Worm (Caenorhabditis elegans) whole organism, L4 larva: Measurements from ENCODE around the gene hira-1.

Experiments
- D1046.2 ChIP-seq: fragments of 200-800 bp; sonication (Bioruptor generic); IDR thresholded peaks from 2 replicates; pipeline ENCODE4 v1.3.6; 2022; ENCODE audit warnings: missing genetic modification characterization, missing compliant biosample characterization
- F10B5.3 ChIP-seq: sonication (generic microtip); optimal IDR thresholded peaks from 2 replicates; lab custom pipeline; 2016; ENCODE audit warnings: mild to moderate bottlenecking, missing genetic modification characterization, missing compliant biosample characterization
- F26F4.8 ChIP-seq: fragments of 200-800 bp; sonication (Bioruptor generic); conservative IDR thresholded peaks from 2 replicates; pipeline ENCODE4 v1.3.6; 2022; ENCODE audit warnings: missing genetic modification characterization, missing compliant biosample characterization
- F49E8.2 ChIP-seq: sonication (generic microtip); optimal IDR thresholded peaks from 2 replicates; lab custom pipeline; 2016; ENCODE audit warnings: missing compliant biosample characterization, mild to moderate bottlenecking, missing genetic modification characterization, borderline replicate concordance
- T26A8.4 ChIP-seq: fragments of 200-800 bp; sonication (Bioruptor generic); IDR thresholded peaks from 2 replicates; pipeline ENCODE4 v1.3.6; 2022; ENCODE audit warnings: missing genetic modification characterization, missing compliant biosample characterization
- ZK546.5 ChIP-seq, 2 experiments: sonication (generic microtip); optimal IDR thresholded peaks; 2 replicates each; lab custom pipeline; 2017; ENCODE audit warnings: missing biosample characterization in 2 of 2, missing genetic modification characterization in 2 of 2
- aly-2 ChIP-seq: sonication (generic microtip); optimal IDR thresholded peaks from 2 replicates; lab custom pipeline; 2018; ENCODE audit warnings: missing biosample characterization, missing genetic modification characterization
- arid-1 ChIP-seq: fragments of 200-800 bp; sonication (Bioruptor generic); conservative IDR thresholded peaks from 2 replicates; pipeline ENCODE4 v1.3.6; 2022; ENCODE audit warnings: missing genetic modification reagents, missing genetic modification characterization, missing compliant biosample characterization
- attf-4 ChIP-seq: sonication (generic microtip); optimal IDR thresholded peaks from 3 replicates; lab custom pipeline; 2017; ENCODE audit warnings: missing biosample characterization, missing genetic modification characterization
- ceh-20 ChIP-seq: fragments of 200-800 bp; sonication (Bioruptor generic); IDR thresholded peaks from 2 replicates; pipeline ENCODE4 v1.3.6; 2022; ENCODE audit warnings: missing genetic modification reagents, missing genetic modification characterization, missing compliant biosample characterization
- ceh-28 ChIP-seq: fragments of 150-350 bp; optimal IDR thresholded peaks from 2 replicates; lab custom pipeline; 2014; ENCODE audit warnings: missing biosample characterization, missing genetic modification reagents, missing genetic modification characterization
- ceh-32 ChIP-seq: sonication (generic microtip); optimal IDR thresholded peaks from 2 replicates; lab custom pipeline; 2016; ENCODE audit warnings: mild to moderate bottlenecking, missing genetic modification characterization, missing compliant biosample characterization; ENCODE audit not compliant: poor library complexity
- ces-1 ChIP-seq: fragments of 150-350 bp; sonication (generic microtip); optimal IDR thresholded peaks from 4 replicates; lab custom pipeline; 2014; ENCODE audit warnings: missing biosample characterization, missing genetic modification reagents, missing genetic modification characterization
- ctbp-1 ChIP-seq: fragments of 200-800 bp; sonication (Bioruptor generic); IDR thresholded peaks from 2 replicates; pipeline ENCODE4 v1.3.6; 2022; ENCODE audit warnings: missing genetic modification reagents, missing genetic modification characterization, missing compliant biosample characterization
- daf-12 ChIP-seq: fragments of 150-350 bp; optimal IDR thresholded peaks from 2 replicates; lab custom pipeline; 2014; ENCODE audit warnings: missing biosample characterization, missing genetic modification reagents, missing genetic modification characterization
- daf-19 ChIP-seq: fragments of 200-800 bp; sonication (Bioruptor generic); conservative IDR thresholded peaks from 2 replicates; pipeline ENCODE4 v1.3.6; 2022; ENCODE audit warnings: missing genetic modification characterization, missing compliant biosample characterization
- daf-8 ChIP-seq: fragments of 200-800 bp; sonication (Bioruptor generic); IDR thresholded peaks from 2 replicates; pipeline ENCODE4 v1.3.6; 2022; ENCODE audit warnings: missing genetic modification characterization, missing compliant biosample characterization
- dmd-8 ChIP-seq: fragments of 200-800 bp; sonication (Bioruptor generic); IDR thresholded peaks from 2 replicates; pipeline ENCODE4 v1.3.6; 2022; ENCODE audit warnings: missing genetic modification characterization, missing compliant biosample characterization
- dmd-9 ChIP-seq: fragments of 200-800 bp; sonication (Bioruptor generic); IDR thresholded peaks from 2 replicates; pipeline ENCODE4 v1.3.6; 2022; ENCODE audit warnings: missing genetic modification reagents, missing genetic modification characterization, missing compliant biosample characterization
- dpl-1 ChIP-seq: fragments of 150-350 bp; optimal IDR thresholded peaks from 2 replicates; lab custom pipeline; 2014; ENCODE audit warnings: missing biosample characterization, missing genetic modification reagents, missing genetic modification characterization
- duxl-1 ChIP-seq: sonication (generic microtip); optimal IDR thresholded peaks from 2 replicates; lab custom pipeline; 2016; ENCODE audit warnings: mild to moderate bottlenecking, missing genetic modification characterization, moderate library complexity, missing compliant biosample characterization; ENCODE audit not compliant: poor library complexity
- egl-27 ChIP-seq: sonication (generic microtip); optimal IDR thresholded peaks from 3 replicates; lab custom pipeline; 2017; ENCODE audit warnings: missing biosample characterization, missing genetic modification reagents, missing genetic modification characterization
- egl-43 ChIP-seq: fragments of 200-800 bp; sonication (Bioruptor generic); IDR thresholded peaks from 2 replicates; pipeline ENCODE4 v1.3.6; 2022; ENCODE audit warnings: missing genetic modification reagents, missing genetic modification characterization, missing compliant biosample characterization
- gei-8 ChIP-seq: fragments of 200-800 bp; sonication (Bioruptor generic); optimal IDR thresholded peaks from 2 replicates; lab custom pipeline; 2018; ENCODE audit warnings: mild to moderate bottlenecking, missing genetic modification characterization, missing compliant biosample characterization
- hlh-11 ChIP-seq: fragments of 200-800 bp; sonication (Bioruptor generic); optimal IDR thresholded peaks from 2 replicates; lab custom pipeline; 2018; ENCODE audit warnings: mild to moderate bottlenecking, missing genetic modification characterization, missing compliant biosample characterization
- hmg-1.1 ChIP-seq: fragments of 200-800 bp; sonication (Bioruptor generic); IDR thresholded peaks from 2 replicates; pipeline ENCODE4 v1.3.6; 2022; ENCODE audit warnings: missing genetic modification reagents, missing genetic modification characterization, missing compliant biosample characterization
- jun-1 ChIP-seq: fragments of 150-350 bp; optimal IDR thresholded peaks from 2 replicates; lab custom pipeline; 2014; ENCODE audit warnings: missing biosample characterization, missing genetic modification reagents, missing genetic modification characterization
- lim-7 ChIP-seq: fragments of 200-800 bp; sonication (Bioruptor generic); IDR thresholded peaks from 2 replicates; pipeline ENCODE4 v1.3.6; 2022; ENCODE audit warnings: missing genetic modification characterization, missing compliant biosample characterization
- lin-29 ChIP-seq: fragments of 200-800 bp; sonication (Bioruptor generic); IDR thresholded peaks from 2 replicates; pipeline ENCODE4 v1.3.6; 2022; ENCODE audit warnings: missing genetic modification reagents, missing genetic modification characterization, missing compliant biosample characterization
- lin-38 ChIP-seq: fragments of 200-800 bp; sonication (Bioruptor generic); IDR thresholded peaks from 2 replicates; pipeline ENCODE4 v1.3.6; 2022; ENCODE audit warnings: missing genetic modification reagents, missing genetic modification characterization, missing compliant biosample characterization
- madf-5 ChIP-seq, 2 experiments: fragments of 200-800 bp; sonication (Bioruptor generic); IDR thresholded peaks; 2 replicates each; pipeline ENCODE4 v1.3.6; 2022; ENCODE audit warnings: missing compliant biosample characterization in 2 of 2, missing genetic modification characterization in 2 of 2
- mdl-1 ChIP-seq, 2 experiments: fragments of 150-350 bp in 1 of 2; sonication (generic microtip) in 1 of 2; optimal IDR thresholded peaks; 2 replicates each; lab custom pipeline; 2014 to 2017; ENCODE audit warnings: missing biosample characterization in 2 of 2, missing genetic modification characterization in 2 of 2
- mdt-29 ChIP-seq: fragments of 200-800 bp; sonication (Bioruptor generic); IDR thresholded peaks from 2 replicates; pipeline ENCODE4 v1.3.6; 2022; ENCODE audit warnings: missing genetic modification reagents, missing genetic modification characterization, missing compliant biosample characterization
- mes-2 ChIP-seq: sonication (generic microtip); optimal IDR thresholded peaks from 2 replicates; lab custom pipeline; 2016; ENCODE audit warnings: missing genotype, mild to moderate bottlenecking, missing genetic modification characterization, missing compliant biosample characterization; ENCODE audit not compliant: poor library complexity, severe bottlenecking
- nhr-10 ChIP-seq: fragments of 150-350 bp; optimal IDR thresholded peaks from 2 replicates; lab custom pipeline; 2014; ENCODE audit warnings: missing biosample characterization, missing genetic modification characterization
- nhr-102 ChIP-seq: sonication (generic microtip); optimal IDR thresholded peaks from 2 replicates; lab custom pipeline; 2016; ENCODE audit warnings: mild to moderate bottlenecking, missing genetic modification characterization, moderate library complexity, missing compliant biosample characterization
- nhr-25 ChIP-seq: sonication (generic microtip); optimal IDR thresholded peaks from 2 replicates; lab custom pipeline; 2017; ENCODE audit warnings: missing genetic modification characterization, mild to moderate bottlenecking, missing compliant biosample characterization, antibody characterized with exemption, moderate library complexity, borderline replicate concordance; ENCODE audit not compliant: insufficient read depth
- nhr-28 ChIP-seq: fragments of 150-350 bp; optimal IDR thresholded peaks from 2 replicates; lab custom pipeline; 2014; ENCODE audit warnings: missing biosample characterization, missing genetic modification characterization
- pqm-1 ChIP-seq: sonication (generic microtip); optimal IDR thresholded peaks from 2 replicates; lab custom pipeline; 2017; ENCODE audit warnings: missing biosample characterization, missing genetic modification characterization
- rbr-2 ChIP-seq: sonication (generic microtip); optimal IDR thresholded peaks from 2 replicates; lab custom pipeline; 2016; ENCODE audit warnings: missing genotype, missing genetic modification characterization, missing compliant biosample characterization
- sdz-12 ChIP-seq: fragments of 200-800 bp; sonication (Bioruptor generic); optimal IDR thresholded peaks from 2 replicates; lab custom pipeline; 2018; ENCODE audit warnings: mild to moderate bottlenecking, missing genetic modification characterization, missing compliant biosample characterization
- snpc-4 ChIP-seq: fragments of 150-350 bp; optimal IDR thresholded peaks from 2 replicates; lab custom pipeline; 2014; ENCODE audit warnings: missing biosample characterization, missing genetic modification characterization
- spr-1 ChIP-seq: sonication (generic microtip); optimal IDR thresholded peaks from 2 replicates; lab custom pipeline; 2016; ENCODE audit warnings: mild to moderate bottlenecking, missing genetic modification characterization, missing compliant biosample characterization
- tag-97 ChIP-seq: fragments of 200-800 bp; sonication (Bioruptor generic); IDR thresholded peaks from 2 replicates; pipeline ENCODE4 v1.3.6; 2022; ENCODE audit warnings: missing genetic modification characterization, missing compliant biosample characterization
- unc-130 ChIP-seq: sonication (generic microtip); optimal IDR thresholded peaks from 2 replicates; lab custom pipeline; 2016; ENCODE audit warnings: missing genetic modification reagents, missing genetic modification characterization, missing compliant biosample characterization
- unc-39 ChIP-seq: sonication (generic microtip); optimal IDR thresholded peaks from 2 replicates; lab custom pipeline; 2017; ENCODE audit warnings: missing biosample characterization, missing genetic modification characterization
- unc-62 ChIP-seq, 3 experiments: fragments of 150-350 bp in 1 of 3; sonication (generic microtip); optimal IDR thresholded peaks in 2 of 3; peaks in 1 of 3; 1 replicate in 1 of 3; 2 replicates in 2 of 3; lab custom pipeline; 2014 to 2017; ENCODE audit warnings: missing biosample characterization in 3 of 3, missing genetic modification characterization in 3 of 3, missing genetic modification reagents in 3 of 3, missing genotype in 1 of 3
- vab-7 ChIP-seq: fragments of 200-800 bp; sonication (Bioruptor generic); IDR thresholded peaks from 2 replicates; pipeline ENCODE4 v1.3.6; 2022; ENCODE audit warnings: missing genetic modification reagents, missing genetic modification characterization, missing compliant biosample characterization
- zag-1 ChIP-seq: fragments of 150-350 bp; optimal IDR thresholded peaks from 2 replicates; lab custom pipeline; 2014; ENCODE audit warnings: missing biosample characterization, missing genetic modification characterization
- zfp-2 ChIP-seq: sonication (generic microtip); optimal IDR thresholded peaks from 2 replicates; lab custom pipeline; 2016; ENCODE audit warnings: mild to moderate bottlenecking, missing genetic modification characterization, missing compliant biosample characterization
- ztf-11 ChIP-seq: fragments of 150-350 bp; optimal IDR thresholded peaks from 2 replicates; lab custom pipeline; 2014; ENCODE audit warnings: missing biosample characterization, missing genetic modification characterization
- ztf-7 ChIP-seq: fragments of 150-350 bp; optimal IDR thresholded peaks from 2 replicates; lab custom pipeline; 2014; ENCODE audit warnings: missing biosample characterization, missing genetic modification characterization

The hira-1 gene

ce11 chrIII:5201267-5201666, 10.3 kb downstream of the hira-1 start (continued):
- TF ChIP-seq unc-62 (GFP tag; optimal IDR thresholded peaks at IDR 0.05 in 1 of 2; lab: Kevin White, UChicago) (peak; percentile 15 to 98), unc-62 (tag; optimal IDR thresholded peaks at IDR 0.05; lab: Kevin White, UChicago) (no peak), lim-7 (GFP tag; lab: Robert Waterston, UW) (no peak), daf-19 (GFP tag; lab: Robert Waterston, UW) (no peak), nhr-10 (tag; lab: Kevin White, UChicago) (no peak), spr-1 (tag; lab: Kevin White, UChicago) (no peak), ztf-11 (tag; lab: Kevin White, UChicago) (no peak), ceh-28 (tag; lab: Kevin White, UChicago) (no peak), attf-4 (tag; lab: Kevin White, UChicago) (no peak), rbr-2 (tag; lab: Kevin White, UChicago) (no peak), F26F4.8 (GFP tag; lab: Robert Waterston, UW) (no peak), ztf-7 (peak; percentile 41), snpc-4 (tag; lab: Kevin White, UChicago) (no peak), hmg-1.1 (GFP tag; lab: Robert Waterston, UW) (no peak), daf-12 (tag; lab: Kevin White, UChicago) (no peak), T26A8.4 (GFP tag; lab: Robert Waterston, UW) (0 out of 2 replicates have a peak, but pooled peaks have one; percentile 23), pqm-1 (tag; lab: Kevin White, UChicago) (peak; percentile 82), arid-1 (GFP tag; lab: Robert Waterston, UW) (no peak), zfp-2 (no peak), unc-130 (GFP tag; lab: Kevin White, UChicago) (no peak), ctbp-1 (GFP tag; lab: Robert Waterston, UW) (no peak), hlh-11 (tag; lab: Kevin White, UChicago) (peak; percentile 86), ceh-32 (tag; lab: Kevin White, UChicago) (no peak), zag-1 (tag; lab: Kevin White, UChicago) (no peak), F49E8.2 (no peak), egl-27 (tag; lab: Kevin White, UChicago) (no peak), ces-1 (GFP tag; lab: Kevin White, UChicago) (no peak), ceh-20 (GFP tag; lab: Robert Waterston, UW) (no peak), ZK546.5 (tag; optimal IDR thresholded peaks at IDR 0.05; lab: Kevin White, UChicago) (no peak), dmd-8 (GFP tag; lab: Robert Waterston, UW) (no peak), aly-2 (tag; lab: Kevin White, UChicago) (no peak), dpl-1 (GFP tag; lab: Kevin White, UChicago) (peak; percentile 22), F10B5.3 (tag; lab: Kevin White, UChicago) (no peak), egl-43 (GFP tag; lab: Robert Waterston, UW) (no peak), vab-7 (no peak), nhr-102 (peak; percentile 79), lin-29 (GFP tag; lab: Robert Waterston, UW) (no peak), dmd-9 (no peak), unc-39 (tag; lab: Kevin White, UChicago) (no peak), mdl-1 (tag; optimal IDR thresholded peaks at IDR 0.05; lab: Kevin White, UChicago) (no peak), sdz-12 (GFP tag; lab: Kevin White, UChicago) (no peak), mdt-29 (GFP tag; lab: Robert Waterston, UW) (no peak), D1046.2 (GFP tag; lab: Robert Waterston, UW) (no peak), jun-1 (no peak), gei-8 (GFP tag; lab: Kevin White, UChicago) (no peak), nhr-28 (peak; percentile 99), mes-2 (no peak), daf-8 (GFP tag; lab: Robert Waterston, UW) (no peak), tag-97 (no peak), madf-5 (GFP tag; IDR thresholded peaks at IDR 0.05; lab: Robert Waterston, UW) (no peak), nhr-25 (tag; lab: Kevin White, UChicago) (no peak), lin-38 (no peak), duxl-1 (no peak)
